Worm (Caenorhabditis elegans) whole organism, L1 larva: ENCODE data around the gene ZK688.12.

Experiments used
- blmp-1 ChIP-seq: fragments of 150-350 bp; optimal IDR thresholded peaks from 2 replicates; lab custom pipeline; 2014; ENCODE audit warnings: missing biosample characterization, missing genetic modification characterization
- ceh-82 ChIP-seq, 3 experiments: fragments of 150-350 bp in 1 of 3; sonication (generic microtip) in 2 of 3; optimal IDR thresholded peaks; 2 replicates each; lab custom pipeline; 2014 to 2017; ENCODE audit warnings: missing biosample characterization in 3 of 3, missing genetic modification characterization in 3 of 3
- efl-1 ChIP-seq, 4 experiments: fragments of 150-350 bp; optimal IDR thresholded peaks in 3 of 4; peaks in 1 of 4; 1 replicate in 1 of 4; 2 replicates in 3 of 4; lab custom pipeline; 2014; ENCODE audit warnings: missing biosample characterization in 2 of 4, missing genetic modification characterization in 2 of 4, missing genetic modification reagents in 2 of 4
- fos-1 ChIP-seq: fragments of 150-350 bp; optimal IDR thresholded peaks from 2 replicates; lab custom pipeline; 2014; ENCODE audit warnings: missing biosample characterization, missing genetic modification characterization
- hlh-17 ChIP-seq: fragments of 200-800 bp; sonication (Bioruptor generic); optimal IDR thresholded peaks from 2 replicates; lab custom pipeline; 2018; ENCODE audit warnings: missing genetic modification characterization, mild to moderate bottlenecking, missing compliant biosample characterization, moderate library complexity, borderline replicate concordance
- lin-35 ChIP-seq, 2 experiments: fragments of 150-350 bp; optimal IDR thresholded peaks; 2 replicates each; lab custom pipeline; 2014; ENCODE audit warnings: missing biosample characterization in 2 of 2, missing genetic modification characterization in 2 of 2, missing genetic modification reagents in 2 of 2
- nhr-19 ChIP-seq: fragments of 200-800 bp; sonication (Bioruptor generic); conservative IDR thresholded peaks from 2 replicates; pipeline ENCODE4 v1.3.6; 2022; ENCODE audit warnings: missing genetic modification characterization, missing compliant biosample characterization
- nhr-20 ChIP-seq: sonication (generic microtip); optimal IDR thresholded peaks from 2 replicates; lab custom pipeline; 2016; ENCODE audit warnings: mild to moderate bottlenecking, missing genetic modification characterization, missing compliant biosample characterization
- nhr-77 ChIP-seq: fragments of 150-350 bp; optimal IDR thresholded peaks from 2 replicates; lab custom pipeline; 2014; ENCODE audit warnings: missing biosample characterization, missing genetic modification characterization
- nhr-90 ChIP-seq: sonication (generic microtip); optimal IDR thresholded peaks from 2 replicates; lab custom pipeline; 2016; ENCODE audit warnings: mild to moderate bottlenecking, missing genetic modification characterization, missing compliant biosample characterization; ENCODE audit not compliant: poor library complexity
- tbx-2 ChIP-seq: sonication (generic microtip); optimal IDR thresholded peaks from 2 replicates; lab custom pipeline; 2016; ENCODE audit warnings: missing genetic modification characterization, missing compliant biosample characterization
- tlp-1 ChIP-seq: fragments of 150-350 bp; optimal IDR thresholded peaks from 2 replicates; lab custom pipeline; 2014; ENCODE audit warnings: missing biosample characterization, missing genetic modification characterization
- zip-4 ChIP-seq: fragments of 200-800 bp; sonication (Bioruptor generic); optimal IDR thresholded peaks from 2 replicates; lab custom pipeline; 2018; ENCODE audit warnings: mild to moderate bottlenecking, missing genetic modification characterization, moderate library complexity, missing compliant biosample characterization
- ztf-4 ChIP-seq: fragments of 150-350 bp; optimal IDR thresholded peaks from 2 replicates; lab custom pipeline; 2014; ENCODE audit warnings: missing biosample characterization, missing genetic modification characterization

DNA sequence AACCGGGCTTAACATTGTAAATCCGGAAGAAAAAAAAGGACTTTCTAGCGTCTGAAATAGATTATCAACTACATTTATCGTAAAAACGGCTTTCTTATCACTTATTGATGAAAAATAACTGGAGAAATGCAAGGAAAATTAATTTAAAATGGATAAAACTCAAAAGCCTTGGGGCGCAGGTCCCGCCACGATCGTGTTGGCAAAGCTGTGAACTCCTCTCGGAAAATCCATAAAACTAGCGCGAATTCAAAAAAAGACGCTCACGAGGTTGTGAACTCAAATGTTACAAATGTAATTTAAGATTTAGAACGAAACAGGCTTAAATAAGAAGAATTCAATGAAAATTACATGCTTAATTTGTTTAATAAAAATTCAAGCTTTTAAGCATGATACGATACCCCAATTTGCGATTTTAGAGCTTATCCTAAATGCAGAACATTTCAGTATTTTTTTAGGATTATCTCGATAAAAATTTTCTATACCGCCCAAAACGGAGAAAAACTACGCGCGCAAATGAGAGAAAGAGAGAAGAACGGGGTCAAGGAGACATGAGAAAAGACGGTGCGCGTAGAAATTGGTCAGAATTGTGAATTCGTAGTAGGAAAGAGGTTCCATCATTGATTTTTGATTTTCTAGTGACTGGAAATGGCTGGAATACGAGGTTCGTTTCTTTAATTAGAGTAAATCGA, 38.8 kb upstream of the ZK688.12 start, which contains the start of gene C29E4.15:
- TF ChIP-seq tbx-2 (peak; percentile 21), nhr-20 (tag; lab: Kevin White, UChicago) (peak; percentile 48), lin-35 (GFP tag; optimal IDR thresholded peaks at IDR 0.05; lab: Kevin White, UChicago) (peak; percentile 74 to 91), zip-4 (GFP tag; lab: Kevin White, UChicago) (no peak), nhr-77 (no peak), ceh-82 (tag; optimal IDR thresholded peaks at IDR 0.05; lab: Kevin White, UChicago) (peak in 1 of 3 experiments; percentile 43), blmp-1 (tag; lab: Kevin White, UChicago) (peak; percentile 64), nhr-19 (GFP tag; lab: Robert Waterston, UW) (peak; percentile 52), efl-1 (optimal IDR thresholded peaks at IDR 0.05; lab: Kevin White, UChicago) (peak; percentile 92), efl-1 (GFP tag; optimal IDR thresholded peaks at IDR 0.05 in 1 of 2; lab: Kevin White, UChicago) (peak; percentile 90 to 98), ztf-4 (tag; lab: Kevin White, UChicago) (no peak), tlp-1 (tag; lab: Kevin White, UChicago) (no peak), fos-1 (tag; lab: Kevin White, UChicago) (no peak), nhr-90 (no peak), hlh-17 (no peak)
